Worm (Caenorhabditis elegans) whole organism, L2 larva: ENCODE results near the gene frm-10.
A peak's percentile ranks its signal among the peaks of the same experiment; 100 is the strongest.

Source experiments
- C34F6.9 ChIP-seq: fragments of 150-350 bp; optimal IDR thresholded peaks from 2 replicates; lab custom pipeline; 2014; ENCODE audit warnings: missing biosample characterization, missing genetic modification characterization
- F13H6.1 ChIP-seq: sonication (generic microtip); optimal IDR thresholded peaks from 2 replicates; lab custom pipeline; 2016; ENCODE audit warnings: missing genetic modification characterization, missing compliant biosample characterization
- R02D3.7 ChIP-seq: fragments of 150-350 bp; optimal IDR thresholded peaks from 2 replicates; lab custom pipeline; 2014; ENCODE audit warnings: missing biosample characterization, missing genetic modification characterization
- Y55F3AM.14 ChIP-seq: fragments of 200-800 bp; sonication (Bioruptor generic); optimal IDR thresholded peaks from 2 replicates; lab custom pipeline; 2018; ENCODE audit warnings: mild to moderate bottlenecking, missing genetic modification characterization, missing compliant biosample characterization
- ZK546.5 ChIP-seq: sonication (generic microtip); optimal IDR thresholded peaks from 2 replicates; lab custom pipeline; 2017; ENCODE audit warnings: missing biosample characterization, missing genetic modification characterization
- alr-1 ChIP-seq: fragments of 150-350 bp; optimal IDR thresholded peaks from 2 replicates; lab custom pipeline; 2014; ENCODE audit warnings: missing biosample characterization, missing genetic modification characterization
- aly-2 ChIP-seq: fragments of 150-350 bp; optimal IDR thresholded peaks from 2 replicates; lab custom pipeline; 2014; ENCODE audit warnings: missing biosample characterization, missing genetic modification characterization
- ama-1 ChIP-seq: fragments of 150-350 bp; optimal IDR thresholded peaks from 2 replicates; lab custom pipeline; 2018; ENCODE audit warnings: inconsistent platforms
- blmp-1 ChIP-seq: sonication (generic microtip); optimal IDR thresholded peaks from 2 replicates; lab custom pipeline; 2017; ENCODE audit warnings: missing genetic modification characterization, mild to moderate bottlenecking, missing compliant biosample characterization, antibody characterized with exemption, moderate library complexity; ENCODE audit not compliant: insufficient read depth
- ceh-16 ChIP-seq: fragments of 150-350 bp; optimal IDR thresholded peaks from 2 replicates; lab custom pipeline; 2014; ENCODE audit warnings: missing biosample characterization, missing genetic modification characterization
- ceh-82 ChIP-seq: fragments of 150-350 bp; optimal IDR thresholded peaks from 2 replicates; lab custom pipeline; 2014; ENCODE audit warnings: missing biosample characterization, missing genetic modification characterization
- crh-2 ChIP-seq: sonication (generic microtip); optimal IDR thresholded peaks from 2 replicates; lab custom pipeline; 2017; ENCODE audit warnings: missing biosample characterization, missing genetic modification characterization
- dmd-4 ChIP-seq: sonication (generic microtip); optimal IDR thresholded peaks from 2 replicates; lab custom pipeline; 2017; ENCODE audit warnings: missing biosample characterization, missing genetic modification characterization
- egl-27 ChIP-seq: sonication (generic microtip); optimal IDR thresholded peaks from 3 replicates; lab custom pipeline; 2017; ENCODE audit warnings: missing biosample characterization, missing genetic modification reagents, missing genetic modification characterization
- elt-1 ChIP-seq: fragments of 150-350 bp; optimal IDR thresholded peaks from 2 replicates; lab custom pipeline; 2014; ENCODE audit warnings: missing biosample characterization, missing genetic modification characterization
- elt-3 ChIP-seq: sonication (generic microtip); optimal IDR thresholded peaks from 2 replicates; lab custom pipeline; 2017; ENCODE audit warnings: missing biosample characterization, missing genetic modification characterization
- fos-1 ChIP-seq: fragments of 150-350 bp; optimal IDR thresholded peaks from 2 replicates; lab custom pipeline; 2014; ENCODE audit warnings: missing biosample characterization, missing genetic modification characterization
- gmeb-1 ChIP-seq: fragments of 150-350 bp; optimal IDR thresholded peaks from 2 replicates; lab custom pipeline; 2014; ENCODE audit warnings: missing biosample characterization, missing genetic modification characterization
- lin-11 ChIP-seq: fragments of 150-350 bp; sonication (generic microtip); optimal IDR thresholded peaks from 2 replicates; lab custom pipeline; 2014; ENCODE audit warnings: missing biosample characterization, missing genetic modification characterization, inconsistent platforms, mixed read lengths
- lin-13 ChIP-seq: fragments of 150-350 bp; optimal IDR thresholded peaks from 2 replicates; lab custom pipeline; 2014; ENCODE audit warnings: missing biosample characterization, missing genetic modification reagents, missing genetic modification characterization
- lin-39 ChIP-seq: fragments of 150-350 bp; optimal IDR thresholded peaks from 2 replicates; lab custom pipeline; 2014; ENCODE audit warnings: missing biosample characterization, missing genetic modification reagents, missing genetic modification characterization
- lsy-2 ChIP-seq, 2 experiments: fragments of 150-350 bp in 1 of 2; sonication (generic microtip) in 1 of 2; optimal IDR thresholded peaks; 2 replicates each; lab custom pipeline; 2014 to 2017; ENCODE audit warnings: missing biosample characterization in 2 of 2, missing genetic modification characterization in 2 of 2
- mab-5 ChIP-seq: fragments of 150-350 bp; optimal IDR thresholded peaks from 2 replicates; lab custom pipeline; 2014; ENCODE audit warnings: missing biosample characterization, missing genetic modification characterization
- mbf-1 ChIP-seq: sonication (generic microtip); optimal IDR thresholded peaks from 2 replicates; lab custom pipeline; 2017; ENCODE audit warnings: missing biosample characterization, missing genetic modification characterization
- mdl-1 ChIP-seq, 2 experiments: fragments of 150-350 bp in 1 of 2; sonication (generic microtip) in 1 of 2; optimal IDR thresholded peaks; 2 replicates each; lab custom pipeline; 2017; ENCODE audit warnings: missing biosample characterization in 2 of 2, missing genetic modification characterization in 2 of 2
- nhr-10 ChIP-seq: sonication (generic microtip); optimal IDR thresholded peaks from 2 replicates; lab custom pipeline; 2017; ENCODE audit warnings: missing biosample characterization, missing genetic modification characterization
- nhr-11 ChIP-seq: fragments of 150-350 bp; optimal IDR thresholded peaks from 2 replicates; lab custom pipeline; 2014; ENCODE audit warnings: missing biosample characterization, missing genetic modification characterization
- nhr-12 ChIP-seq: fragments of 150-350 bp; optimal IDR thresholded peaks from 2 replicates; lab custom pipeline; 2014; ENCODE audit warnings: missing biosample characterization, missing genetic modification characterization
- nhr-129 ChIP-seq: fragments of 150-350 bp; optimal IDR thresholded peaks from 2 replicates; lab custom pipeline; 2014; ENCODE audit warnings: missing biosample characterization, missing genetic modification characterization
- nhr-21 ChIP-seq: fragments of 150-350 bp; optimal IDR thresholded peaks from 2 replicates; lab custom pipeline; 2014; ENCODE audit warnings: missing biosample characterization, missing genetic modification characterization
- nhr-23 ChIP-seq: fragments of 150-350 bp; optimal IDR thresholded peaks from 2 replicates; lab custom pipeline; 2014; ENCODE audit warnings: missing biosample characterization, missing genetic modification reagents, missing genetic modification characterization
- nhr-237 ChIP-seq: fragments of 150-350 bp; optimal IDR thresholded peaks from 2 replicates; lab custom pipeline; 2014; ENCODE audit warnings: missing biosample characterization, missing genetic modification characterization
- nhr-25 ChIP-seq: fragments of 150-350 bp; sonication (generic microtip); optimal IDR thresholded peaks from 3 replicates; lab custom pipeline; 2014; ENCODE audit warnings: missing biosample characterization, missing genetic modification characterization
- nhr-6 ChIP-seq: fragments of 150-350 bp; optimal IDR thresholded peaks from 2 replicates; lab custom pipeline; 2014; ENCODE audit warnings: missing biosample characterization, missing genetic modification characterization
- nhr-77 ChIP-seq: fragments of 150-350 bp; optimal IDR thresholded peaks from 2 replicates; lab custom pipeline; 2014; ENCODE audit warnings: missing biosample characterization, missing genetic modification characterization
- peb-1 ChIP-seq: fragments of 150-350 bp; optimal IDR thresholded peaks from 2 replicates; lab custom pipeline; 2014; ENCODE audit warnings: missing biosample characterization, missing genetic modification characterization
- sem-4 ChIP-seq: fragments of 150-350 bp; optimal IDR thresholded peaks from 2 replicates; lab custom pipeline; 2014; ENCODE audit warnings: missing biosample characterization, missing genetic modification reagents, missing genetic modification characterization
- skn-1 ChIP-seq: sonication (generic microtip); optimal IDR thresholded peaks from 2 replicates; lab custom pipeline; 2017; ENCODE audit warnings: missing biosample characterization, missing genetic modification characterization
- sma-3 ChIP-seq: sonication (generic microtip); optimal IDR thresholded peaks from 2 replicates; lab custom pipeline; 2016; ENCODE audit warnings: missing genetic modification reagents, missing genetic modification characterization, missing compliant biosample characterization
- sma-9 ChIP-seq, 2 experiments: fragments of 150-350 bp in 1 of 2; sonication (generic microtip) in 1 of 2; optimal IDR thresholded peaks; 2 replicates each; lab custom pipeline; 2014 to 2016; ENCODE audit warnings: missing genetic modification characterization in 2 of 2, mild to moderate bottlenecking in 1 of 2, missing biosample characterization in 1 of 2, missing compliant biosample characterization in 1 of 2, missing genetic modification reagents in 1 of 2, moderate library complexity in 1 of 2
- snpc-4 ChIP-seq: fragments of 150-350 bp; optimal IDR thresholded peaks from 2 replicates; lab custom pipeline; 2014; ENCODE audit warnings: missing biosample characterization, missing genetic modification characterization
- unc-39 ChIP-seq: fragments of 150-350 bp; optimal IDR thresholded peaks from 2 replicates; lab custom pipeline; 2014; ENCODE audit warnings: missing biosample characterization, missing genetic modification characterization
- unc-55 ChIP-seq: fragments of 150-350 bp; sonication (generic microtip); optimal IDR thresholded peaks from 3 replicates; lab custom pipeline; 2014; ENCODE audit warnings: missing biosample characterization, missing genetic modification reagents, missing genetic modification characterization
- unc-62 ChIP-seq: fragments of 150-350 bp; optimal IDR thresholded peaks from 2 replicates; lab custom pipeline; 2014; ENCODE audit warnings: missing biosample characterization, missing genetic modification reagents, missing genetic modification characterization
- zag-1 ChIP-seq: fragments of 150-350 bp; optimal IDR thresholded peaks from 2 replicates; lab custom pipeline; 2014; ENCODE audit warnings: missing biosample characterization, missing genetic modification characterization
- ztf-1 ChIP-seq: fragments of 200-800 bp; sonication (Bioruptor generic); conservative IDR thresholded peaks from 2 replicates; pipeline ENCODE4 v1.3.6; 2022; ENCODE audit warnings: missing genetic modification characterization, missing compliant biosample characterization
- ztf-11 ChIP-seq: sonication (generic microtip); optimal IDR thresholded peaks from 2 replicates; lab custom pipeline; 2017; ENCODE audit warnings: missing biosample characterization, missing genetic modification characterization
- ztf-4 ChIP-seq: fragments of 150-350 bp; optimal IDR thresholded peaks from 2 replicates; lab custom pipeline; 2014; ENCODE audit warnings: missing biosample characterization, missing genetic modification characterization

Gene frm-10

DNA sequence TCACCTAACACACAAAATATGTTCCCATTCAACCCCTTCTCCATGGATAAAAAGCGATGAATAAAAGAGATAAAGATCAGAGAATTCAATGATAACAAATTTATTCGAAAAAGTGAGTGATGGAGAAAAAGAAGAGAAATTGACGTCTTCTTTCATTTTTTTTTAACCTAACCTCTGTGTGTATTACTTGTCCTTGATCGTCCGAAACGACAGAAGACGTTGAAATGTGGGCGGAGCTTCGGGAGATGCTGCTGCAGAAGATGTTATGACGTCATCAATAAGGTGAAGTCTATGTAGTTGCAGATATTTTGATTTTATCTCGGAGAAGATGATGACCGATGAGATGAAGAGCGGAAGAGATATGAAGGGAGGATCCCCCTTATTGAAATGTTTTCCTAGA is 26.8 kb downstream of the frm-10 start, which contains the start of gene T10G3.3:
TSS of gene T10G3.3 (minus strand) at position 370 of the 400 bp plus-strand sequence.
- TF ChIP-seq fos-1 (peak; percentile 51), nhr-25 (peak; percentile 61), egl-27 (tag; lab: Kevin White, UChicago) (peak; percentile 13), mab-5 (tag; lab: Kevin White, UChicago) (no peak), blmp-1 (tag; lab: Kevin White, UChicago) (peak; percentile 70), mdl-1 (tag; optimal IDR thresholded peaks at IDR 0.05; lab: Kevin White, UChicago) (no peak), unc-55 (GFP tag; lab: Kevin White, UChicago) (no peak), elt-1 (tag; lab: Kevin White, UChicago) (peak; percentile 43), nhr-21 (tag; lab: Kevin White, UChicago) (peak; percentile 4), ztf-1 (GFP tag; lab: Robert Waterston, UW) (no peak), R02D3.7 (tag; lab: Kevin White, UChicago) (no peak), ztf-4 (tag; lab: Kevin White, UChicago) (no peak), nhr-129 (tag; lab: Kevin White, UChicago) (no peak), nhr-77 (no peak), nhr-23 (tag; lab: Kevin White, UChicago) (no peak), nhr-237 (no peak), ceh-16 (tag; lab: Kevin White, UChicago) (peak; percentile 57), sma-9 (GFP tag; optimal IDR thresholded peaks at IDR 0.05; lab: Kevin White, UChicago) (peak; percentile 55), sma-9 (tag; optimal IDR thresholded peaks at IDR 0.05; lab: Kevin White, UChicago) (no peak)

DNA sequence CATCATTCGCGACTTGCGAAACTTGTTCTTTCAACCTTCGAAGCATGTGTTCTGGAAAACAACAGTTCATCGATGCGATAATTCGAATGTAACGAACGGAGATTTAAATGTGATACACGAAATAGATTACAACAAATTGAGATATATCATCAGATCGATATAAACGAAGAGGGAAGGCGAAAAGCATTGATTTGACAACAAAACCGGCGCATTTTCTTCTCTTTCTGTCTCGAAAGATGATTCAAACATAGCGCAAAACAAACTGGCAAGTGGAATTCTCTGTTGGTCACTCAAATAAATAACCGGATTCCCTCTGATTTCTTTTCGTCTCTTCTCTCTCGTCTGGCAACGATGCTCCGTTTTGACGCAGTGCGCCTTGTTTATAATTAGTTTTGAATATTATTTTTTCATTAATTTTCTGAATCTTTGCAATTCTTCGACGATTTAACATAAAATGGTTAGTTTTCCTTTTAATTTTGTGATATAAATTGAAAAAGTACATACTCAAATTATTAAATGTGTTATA is 34.4 kb downstream of the frm-10 start, which contains the start of the genes eea-1 and gut-2:
TSS of gene eea-1 (minus strand) at position 51 of the 526 bp plus-strand sequence.
TSS of gene gut-2 (plus strand) at position 369 of the 526 bp plus-strand sequence.
- no peak for TF ChIP-seq peb-1 (tag; lab: Kevin White, UChicago)
- peak; percentile 77 for TF ChIP-seq nhr-25
- TF ChIP-seq crh-2 (tag; lab: Kevin White, UChicago): peak; percentile 61
- TF ChIP-seq ceh-82 (tag; lab: Kevin White, UChicago): no peak
- no peak for TF ChIP-seq mbf-1 (tag; lab: Kevin White, UChicago)
- no peak for TF ChIP-seq lin-39 (tag; lab: Kevin White, UChicago)
- TF ChIP-seq gmeb-1 (tag; lab: Kevin White, UChicago): peak; percentile 42
- TF ChIP-seq blmp-1 (tag; lab: Kevin White, UChicago): no peak
- no peak for TF ChIP-seq ztf-11
- TF ChIP-seq mab-5 (tag; lab: Kevin White, UChicago): peak; percentile 58
- no peak for TF ChIP-seq nhr-10 (tag; lab: Kevin White, UChicago)
- no peak for TF ChIP-seq sem-4 (tag; lab: Kevin White, UChicago)
- TF ChIP-seq unc-62 (GFP tag; lab: Kevin White, UChicago): no peak
- TF ChIP-seq dmd-4: no peak
- no peak for TF ChIP-seq mdl-1 (tag; optimal IDR thresholded peaks at IDR 0.05; lab: Kevin White, UChicago)
- peak; percentile 56 for TF ChIP-seq fos-1
- no peak for TF ChIP-seq ceh-16 (tag; lab: Kevin White, UChicago)
- TF ChIP-seq nhr-77: no peak
- TF ChIP-seq skn-1 (tag; lab: Kevin White, UChicago): no peak
- peak; percentile 86 for TF ChIP-seq C34F6.9 (tag; lab: Kevin White, UChicago)
- peak; percentile 15 for TF ChIP-seq lin-11 (tag; lab: Kevin White, UChicago)
- TF ChIP-seq unc-39: no peak
- TF ChIP-seq nhr-21 (tag; lab: Kevin White, UChicago): peak; percentile 72
- TF ChIP-seq ztf-4 (tag; lab: Kevin White, UChicago): peak; percentile 21
- TF ChIP-seq lsy-2 (tag; optimal IDR thresholded peaks at IDR 0.05; lab: Kevin White, UChicago): peak; percentile 29 to 76
- TF ChIP-seq R02D3.7 (tag; lab: Kevin White, UChicago): no peak
- TF ChIP-seq zag-1: no peak
- no peak for TF ChIP-seq nhr-12 (tag; lab: Kevin White, UChicago)
- no peak for TF ChIP-seq aly-2
- TF ChIP-seq sma-3: peak; percentile 67
- TF ChIP-seq ama-1 (lab: Kevin White, UChicago): no peak
- TF ChIP-seq F13H6.1 (tag; lab: Kevin White, UChicago): peak; percentile 81
- no peak for TF ChIP-seq nhr-11 (tag; lab: Kevin White, UChicago)
- TF ChIP-seq sma-9 (GFP tag; optimal IDR thresholded peaks at IDR 0.05; lab: Kevin White, UChicago): peak; percentile 76
- TF ChIP-seq sma-9 (tag; optimal IDR thresholded peaks at IDR 0.05; lab: Kevin White, UChicago): no peak
- no peak for TF ChIP-seq ZK546.5 (tag; lab: Kevin White, UChicago)
- no peak for TF ChIP-seq ztf-1 (GFP tag; lab: Robert Waterston, UW)
- no peak for TF ChIP-seq nhr-23 (tag; lab: Kevin White, UChicago)
- TF ChIP-seq egl-27 (tag; lab: Kevin White, UChicago): peak; percentile 20
- TF ChIP-seq lin-13 (GFP tag; lab: Kevin White, UChicago): peak; percentile 51
- no peak for TF ChIP-seq nhr-237
- TF ChIP-seq Y55F3AM.14 (GFP tag; lab: Kevin White, UChicago): no peak
- TF ChIP-seq nhr-129 (tag; lab: Kevin White, UChicago): peak; percentile 56
- TF ChIP-seq elt-3 (tag; lab: Kevin White, UChicago): no peak
- TF ChIP-seq nhr-6 (tag; lab: Kevin White, UChicago): no peak
- peak; percentile 72 for TF ChIP-seq unc-55 (GFP tag; lab: Kevin White, UChicago)
- peak; percentile 54 for TF ChIP-seq snpc-4
- no peak for TF ChIP-seq elt-1 (tag; lab: Kevin White, UChicago)
- no peak for TF ChIP-seq alr-1
